Worm (Caenorhabditis elegans) whole organism, L4 larva: ENCODE results near the gene rps-9.

ENCODE experiments used
- D1046.2 ChIP-seq: fragments of 200-800 bp; sonication (Bioruptor generic); IDR thresholded peaks from 2 replicates; pipeline ENCODE4 v1.3.6; 2022; ENCODE audit warnings: missing genetic modification characterization, missing compliant biosample characterization
- F44E2.7 ChIP-seq: fragments of 200-800 bp; sonication (Bioruptor generic); IDR thresholded peaks from 2 replicates; pipeline ENCODE4 v2.1.2; 2022; ENCODE audit warnings: missing genetic modification characterization, missing compliant biosample characterization
- Y105C5A.15 ChIP-seq: fragments of 200-800 bp; sonication (Bioruptor generic); IDR thresholded peaks from 2 replicates; pipeline ENCODE4 v1.3.6; 2022; ENCODE audit warnings: missing genetic modification characterization, missing compliant biosample characterization
- Y5F2A.4 ChIP-seq: fragments of 200-800 bp; sonication (Bioruptor generic); optimal IDR thresholded peaks from 2 replicates; lab custom pipeline; 2018; ENCODE audit warnings: mild to moderate bottlenecking, missing genetic modification characterization, missing compliant biosample characterization
- aha-1 ChIP-seq: fragments of 150-350 bp; peaks from one replicate; lab custom pipeline; 2014; ENCODE audit warnings: missing biosample characterization, missing genetic modification characterization
- ama-1 ChIP-seq: fragments of 150-350 bp; optimal IDR thresholded peaks from 2 replicates; lab custom pipeline; 2014; ENCODE audit warnings: inconsistent platforms, mixed read lengths
- ceh-62 ChIP-seq: sonication (generic microtip); optimal IDR thresholded peaks from 2 replicates; lab custom pipeline; 2017; ENCODE audit warnings: missing biosample characterization, missing genetic modification characterization
- ces-1 ChIP-seq: fragments of 150-350 bp; sonication (generic microtip); optimal IDR thresholded peaks from 4 replicates; lab custom pipeline; 2014; ENCODE audit warnings: missing biosample characterization, missing genetic modification reagents, missing genetic modification characterization
- cey-2 ChIP-seq: sonication (generic microtip); optimal IDR thresholded peaks from 3 replicates; lab custom pipeline; 2017; ENCODE audit warnings: missing genetic modification characterization, mild to moderate bottlenecking, missing compliant biosample characterization, antibody characterized with exemption, borderline replicate concordance; ENCODE audit not compliant: insufficient read depth
- dmd-6 ChIP-seq: fragments of 200-800 bp; sonication (Bioruptor generic); IDR thresholded peaks from 2 replicates; pipeline ENCODE4 v1.3.6; 2022; ENCODE audit warnings: missing genetic modification reagents, missing genetic modification characterization, missing compliant biosample characterization
- dmd-8 ChIP-seq: fragments of 200-800 bp; sonication (Bioruptor generic); IDR thresholded peaks from 2 replicates; pipeline ENCODE4 v1.3.6; 2022; ENCODE audit warnings: missing genetic modification characterization, missing compliant biosample characterization
- egl-43 ChIP-seq: fragments of 200-800 bp; sonication (Bioruptor generic); IDR thresholded peaks from 2 replicates; pipeline ENCODE4 v1.3.6; 2022; ENCODE audit warnings: missing genetic modification reagents, missing genetic modification characterization, missing compliant biosample characterization
- fos-1 ChIP-seq: fragments of 150-350 bp; optimal IDR thresholded peaks from 2 replicates; lab custom pipeline; 2014; ENCODE audit warnings: missing biosample characterization, missing genetic modification characterization
- hif-1 ChIP-seq, 2 experiments: sonication (generic microtip); optimal IDR thresholded peaks; 2 replicates each; lab custom pipeline; 2016 to 2017; ENCODE audit warnings: missing compliant biosample characterization in 2 of 2, missing genetic modification characterization in 2 of 2, missing genetic modification reagents in 2 of 2, missing genotype in 2 of 2, mild to moderate bottlenecking in 1 of 2
- hmg-1.1 ChIP-seq: fragments of 200-800 bp; sonication (Bioruptor generic); IDR thresholded peaks from 2 replicates; pipeline ENCODE4 v1.3.6; 2022; ENCODE audit warnings: missing genetic modification reagents, missing genetic modification characterization, missing compliant biosample characterization
- lin-38 ChIP-seq: fragments of 200-800 bp; sonication (Bioruptor generic); IDR thresholded peaks from 2 replicates; pipeline ENCODE4 v1.3.6; 2022; ENCODE audit warnings: missing genetic modification reagents, missing genetic modification characterization, missing compliant biosample characterization
- lir-3 ChIP-seq: sonication (generic microtip); optimal IDR thresholded peaks from 2 replicates; lab custom pipeline; 2016; ENCODE audit warnings: mild to moderate bottlenecking, missing genetic modification characterization, missing compliant biosample characterization
- lsy-2 ChIP-seq, 2 experiments: fragments of 150-350 bp in 1 of 2; sonication (generic microtip) in 1 of 2; optimal IDR thresholded peaks; 2 replicates each; lab custom pipeline; 2014 to 2017; ENCODE audit warnings: missing biosample characterization in 2 of 2, missing genetic modification characterization in 2 of 2
- madf-9 ChIP-seq: fragments of 200-800 bp; sonication (Bioruptor generic); conservative IDR thresholded peaks from 2 replicates; pipeline ENCODE4 v1.3.6; 2022; ENCODE audit warnings: missing genetic modification reagents, missing genetic modification characterization, missing compliant biosample characterization
- mxl-3 ChIP-seq: fragments of 200-800 bp; sonication (Bioruptor generic); optimal IDR thresholded peaks from 2 replicates; lab custom pipeline; 2018; ENCODE audit warnings: mild to moderate bottlenecking, missing genetic modification characterization, missing compliant biosample characterization
- nhr-10 ChIP-seq: fragments of 150-350 bp; optimal IDR thresholded peaks from 2 replicates; lab custom pipeline; 2014; ENCODE audit warnings: missing biosample characterization, missing genetic modification characterization
- nhr-11 ChIP-seq: fragments of 150-350 bp; optimal IDR thresholded peaks from 2 replicates; lab custom pipeline; 2014; ENCODE audit warnings: missing biosample characterization, missing genetic modification characterization
- nhr-28 ChIP-seq: fragments of 150-350 bp; optimal IDR thresholded peaks from 2 replicates; lab custom pipeline; 2014; ENCODE audit warnings: missing biosample characterization, missing genetic modification characterization
- nhr-42 ChIP-seq: fragments of 200-800 bp; sonication (Bioruptor generic); IDR thresholded peaks from 2 replicates; pipeline ENCODE4 v1.3.6; 2022; ENCODE audit warnings: missing genetic modification characterization, missing compliant biosample characterization
- nhr-76 ChIP-seq: fragments of 150-350 bp; optimal IDR thresholded peaks from 2 replicates; lab custom pipeline; 2014; ENCODE audit warnings: missing biosample characterization, missing genetic modification characterization
- pha-4 ChIP-seq, 2 experiments: fragments of 150-350 bp in 1 of 2; fragments of 200-800 bp in 1 of 2; sonication (Bioruptor generic) in 1 of 2; IDR thresholded peaks in 1 of 2; optimal IDR thresholded peaks in 1 of 2; 2 replicates each; pipeline versions ENCODE4 v1.3.6 to Lab custom; 2014 to 2022; ENCODE audit warnings: missing genetic modification characterization in 2 of 2, missing genetic modification reagents in 2 of 2, missing biosample characterization in 1 of 2, missing compliant biosample characterization in 1 of 2
- php-3 ChIP-seq: fragments of 200-800 bp; sonication (Bioruptor generic); IDR thresholded peaks from 2 replicates; pipeline ENCODE4 v1.3.6; 2022; ENCODE audit warnings: missing genetic modification reagents, missing genetic modification characterization, missing compliant biosample characterization
- set-16 ChIP-seq: fragments of 200-800 bp; sonication (Bioruptor generic); IDR thresholded peaks from 2 replicates; pipeline ENCODE4 v1.3.6; 2022; ENCODE audit warnings: missing genetic modification reagents, missing genetic modification characterization, missing compliant biosample characterization
- snpc-1.2 ChIP-seq: fragments of 200-800 bp; sonication (Bioruptor generic); IDR thresholded peaks from 2 replicates; pipeline ENCODE4 v1.3.6; 2022; ENCODE audit warnings: missing genetic modification reagents, missing genetic modification characterization, missing compliant biosample characterization
- snpc-4 ChIP-seq: fragments of 150-350 bp; optimal IDR thresholded peaks from 2 replicates; lab custom pipeline; 2014; ENCODE audit warnings: missing biosample characterization, missing genetic modification characterization
- unc-62 ChIP-seq, 3 experiments: fragments of 150-350 bp in 1 of 3; sonication (generic microtip); optimal IDR thresholded peaks in 2 of 3; peaks in 1 of 3; 1 replicate in 1 of 3; 2 replicates in 2 of 3; lab custom pipeline; 2014 to 2017; ENCODE audit warnings: missing biosample characterization in 3 of 3, missing genetic modification characterization in 3 of 3, missing genetic modification reagents in 3 of 3, missing genotype in 1 of 3
- zfp-3 ChIP-seq: fragments of 200-800 bp; sonication (Bioruptor generic); conservative IDR thresholded peaks from 2 replicates; pipeline ENCODE4 v1.3.6; 2022; ENCODE audit warnings: missing genetic modification reagents, missing genetic modification characterization, missing compliant biosample characterization

rps-9 gene

ce11 chrII:11094431-11094830, 31.7 kb downstream of the rps-9 start:
- no peak for TF ChIP-seq lin-38 (GFP tag; lab: Robert Waterston, UW)
- TF ChIP-seq dmd-6 (GFP tag; lab: Robert Waterston, UW), result no peak
- TF ChIP-seq nhr-76 (tag; lab: Kevin White, UChicago), result no peak
- TF ChIP-seq madf-9 (GFP tag; lab: Robert Waterston, UW), result no peak
- no peak for TF ChIP-seq lsy-2 (tag; optimal IDR thresholded peaks at IDR 0.05; lab: Kevin White, UChicago)
- no peak for TF ChIP-seq nhr-28 (tag; lab: Kevin White, UChicago)
- TF ChIP-seq unc-62 (GFP tag; optimal IDR thresholded peaks at IDR 0.05 in 1 of 2; lab: Kevin White, UChicago), result peak in 1 of 2 experiments; percentile 26
- TF ChIP-seq unc-62 (tag; optimal IDR thresholded peaks at IDR 0.05; lab: Kevin White, UChicago), result no peak
- peak; percentile 15 for TF ChIP-seq aha-1 (tag; lab: Kevin White, UChicago)
- no peak for TF ChIP-seq nhr-11 (tag; lab: Kevin White, UChicago)
- no peak for TF ChIP-seq fos-1 (tag; lab: Kevin White, UChicago)

- TF ChIP-seq hmg-1.1 (GFP tag; lab: Robert Waterston, UW) (no peak), snpc-1.2 (GFP tag; lab: Robert Waterston, UW) (no peak), Y5F2A.4 (no peak), snpc-4 (tag; lab: Kevin White, UChicago) (no peak), Y105C5A.15 (GFP tag; lab: Robert Waterston, UW) (no peak), nhr-42 (GFP tag; lab: Robert Waterston, UW) (no peak), mxl-3 (GFP tag; lab: Kevin White, UChicago) (no peak), zfp-3 (GFP tag; lab: Robert Waterston, UW) (no peak), fos-1 (tag; lab: Kevin White, UChicago) (no peak)
Observed at ce11 chrII:11092413-11092812, 33.7 kb downstream of the rps-9 start, which contains the start of gene rpl-42. rpl-42 (plus strand) TSS chrII:11092713.

ce11 chrII:11091577-11091976, 34.6 kb downstream of the rps-9 start:
- TF ChIP-seq Y5F2A.4 (no peak), D1046.2 (no peak), cey-2 (no peak), fos-1 (tag; lab: Kevin White, UChicago) (no peak), pha-4 (GFP tag; IDR thresholded peaks at IDR 0.05; lab: Robert Waterston, UW) (no peak), pha-4 (tag; optimal IDR thresholded peaks at IDR 0.05; lab: Kevin White, UChicago) (no peak), ces-1 (GFP tag; lab: Kevin White, UChicago) (peak; percentile 62)

DNA sequence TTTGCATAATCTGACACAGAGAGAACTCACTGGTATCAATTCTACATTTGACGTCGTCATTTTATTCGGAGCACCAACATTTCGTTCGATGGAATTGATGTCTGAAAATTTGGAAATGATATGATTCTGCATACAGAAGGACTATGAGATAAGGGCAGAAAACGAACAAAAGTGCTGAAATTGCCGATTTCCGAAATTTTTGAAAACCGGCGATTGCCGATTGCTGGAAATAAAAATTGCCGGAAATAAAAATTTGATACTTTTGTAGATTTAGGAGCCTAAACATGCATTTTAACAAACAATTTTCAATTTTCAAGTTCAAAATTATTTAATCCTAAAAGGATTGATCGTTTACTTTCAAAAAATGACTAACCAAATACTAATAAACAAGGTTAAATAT, 36.8 kb downstream of the rps-9 start, which contains the start of gene unc-53:
TSS of gene unc-53 (minus strand) at position 101 of the 400 bp plus-strand sequence.
- TF ChIP-seq F44E2.7 (no peak), lir-3 (tag; lab: Kevin White, UChicago) (no peak), nhr-10 (tag; lab: Kevin White, UChicago) (no peak), dmd-8 (GFP tag; lab: Robert Waterston, UW) (no peak), lsy-2 (tag; optimal IDR thresholded peaks at IDR 0.05; lab: Kevin White, UChicago) (no peak), nhr-11 (tag; lab: Kevin White, UChicago) (no peak), ama-1 (no peak), egl-43 (no peak), hif-1 (tag; optimal IDR thresholded peaks at IDR 0.05; lab: Kevin White, UChicago) (no peak), php-3 (GFP tag; lab: Robert Waterston, UW) (no peak)

ce11 chrII:11088137-11088536, 38.0 kb downstream of the rps-9 start:
- TF ChIP-seq set-16 (no peak), dmd-8 (GFP tag; lab: Robert Waterston, UW) (no peak), ceh-62 (tag; lab: Kevin White, UChicago) (no peak), aha-1 (tag; lab: Kevin White, UChicago) (peak; percentile 64)
